ENCODE assay signal across 3 worm cellular contexts in the genomic region with DNA sequence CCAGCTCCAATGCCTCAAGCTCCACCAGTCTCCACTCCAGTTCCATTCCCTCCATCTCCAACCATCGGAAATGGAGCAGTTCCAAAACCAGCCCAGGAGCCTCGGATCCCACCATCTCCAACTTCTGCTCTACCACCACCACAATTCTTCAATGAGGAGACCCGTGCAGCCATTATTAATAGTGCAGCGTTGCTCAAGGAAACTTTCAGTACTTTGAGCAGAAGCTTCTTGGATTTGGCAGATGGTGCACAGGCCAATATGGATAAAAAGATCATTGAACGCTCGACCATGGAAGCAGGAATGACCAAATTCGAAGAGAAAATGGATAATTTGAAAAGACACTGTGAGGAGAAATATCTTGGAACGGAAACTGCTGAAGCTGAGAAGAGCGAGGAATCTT.
TF ChIP-seq lines count a peak whose summit lies in the region.

No protein-coding gene starts in this region.

TF ChIP-seq in whole organism, L1 larva, 84 proteins besides CTCF, POLR2A, EP300 and RAD21:
- TF ChIP-seq nhr-19 (GFP tag; conservative IDR thresholded peaks at IDR 0.05; lab: Robert Waterston, UW) (no peak), tbx-2 (tag; optimal IDR thresholded peaks at IDR 0.05; lab: Kevin White, UChicago) (no peak), aly-2 (tag; optimal IDR thresholded peaks at IDR 0.05; lab: Kevin White, UChicago) (no peak), efl-3 (GFP tag; optimal IDR thresholded peaks at IDR 0.05; lab: Kevin White, UChicago) (no peak), Y116A8C.19 (tag; optimal IDR thresholded peaks at IDR 0.05; lab: Kevin White, UChicago; ENCODE audit: borderline replicate concordance) (no peak), lin-35 (GFP tag; optimal IDR thresholded peaks at IDR 0.05; lab: Kevin White, UChicago) (no peak), ama-1 (optimal IDR thresholded peaks at IDR 0.05; lab: Kevin White, UChicago) (peak; percentile 22), elt-2 (tag; optimal IDR thresholded peaks at IDR 0.05; lab: Kevin White, UChicago) (no peak), nhr-77 (tag; optimal IDR thresholded peaks at IDR 0.05; lab: Kevin White, UChicago) (no peak), nhr-85 (tag; lab: Kevin White, UChicago) (peak; percentile 4), pax-3 (tag; optimal IDR thresholded peaks at IDR 0.05; lab: Kevin White, UChicago) (no peak), nhr-71 (tag; optimal IDR thresholded peaks at IDR 0.05; lab: Kevin White, UChicago) (no peak), sup-37 (GFP tag; optimal IDR thresholded peaks at IDR 0.05; lab: Kevin White, UChicago) (no peak), mdl-1 (tag; optimal IDR thresholded peaks at IDR 0.05; lab: Kevin White, UChicago) (no peak), ets-5 (GFP tag; IDR thresholded peaks at IDR 0.05; lab: Robert Waterston, UW) (no peak)
TF ChIP-seq in whole organism, L1 larva: peak in this region for 2.

TF ChIP-seq in whole organism, L4 larva, 104 proteins besides CTCF, POLR2A, EP300 and RAD21:
- TF ChIP-seq fos-1 (tag; optimal IDR thresholded peaks at IDR 0.05; lab: Kevin White, UChicago) (no peak), F44E2.7 (GFP tag; IDR thresholded peaks at IDR 0.05; lab: Robert Waterston, UW) (no peak), vab-7 (GFP tag; IDR thresholded peaks at IDR 0.05; lab: Robert Waterston, UW) (no peak), set-16 (GFP tag; IDR thresholded peaks at IDR 0.05; lab: Robert Waterston, UW) (no peak), dmd-6 (GFP tag; IDR thresholded peaks at IDR 0.05; lab: Robert Waterston, UW) (no peak), aha-1 (tag; lab: Kevin White, UChicago) (peak; percentile 94), nhr-6 (tag; optimal IDR thresholded peaks at IDR 0.05; lab: Kevin White, UChicago) (no peak), nhr-102 (tag; optimal IDR thresholded peaks at IDR 0.05; lab: Kevin White, UChicago) (peak; percentile 0), tag-97 (GFP tag; IDR thresholded peaks at IDR 0.05; lab: Robert Waterston, UW) (no peak), Y5F2A.4 (GFP tag; optimal IDR thresholded peaks at IDR 0.05; lab: Kevin White, UChicago) (peak; percentile 39), hif-1 (tag; optimal IDR thresholded peaks at IDR 0.05; lab: Kevin White, UChicago) (no peak), tra-1 (GFP tag; IDR thresholded peaks at IDR 0.05; lab: Robert Waterston, UW) (no peak), nhr-41 (GFP tag; IDR thresholded peaks at IDR 0.05; lab: Robert Waterston, UW) (no peak)

TF ChIP-seq in whole organism, young adult, 124 proteins besides CTCF, POLR2A, EP300 and RAD21:
- TF ChIP-seq T07F8.4 (tag; optimal IDR thresholded peaks at IDR 0.05; lab: Kevin White, UChicago) (no peak), zfh-2 (GFP tag; conservative IDR thresholded peaks at IDR 0.05; lab: Robert Waterston, UW) (0 out of 2 replicates have a peak, but pooled peaks have one; percentile 4), lin-26 (GFP tag; IDR thresholded peaks at IDR 0.05; lab: Robert Waterston, UW) (0 out of 2 replicates have a peak, but pooled peaks have one; percentile 8)
TF ChIP-seq in whole organism, young adult: peak in this region for 2.
